Worm (Caenorhabditis elegans) whole organism, L3 larva: Measurements from ENCODE around the gene F19F10.3.
A peak's percentile ranks its signal among the peaks of the same experiment; 100 is the strongest.

Source experiments
- R02D3.7 ChIP-seq: fragments of 150-350 bp; optimal IDR thresholded peaks from 2 replicates; lab custom pipeline; 2014; ENCODE audit warnings: missing biosample characterization, missing genetic modification characterization
- ZK546.5 ChIP-seq: sonication (generic microtip); optimal IDR thresholded peaks from 2 replicates; lab custom pipeline; 2017; ENCODE audit warnings: missing biosample characterization, missing genetic modification characterization
- aly-2 ChIP-seq: fragments of 150-350 bp; optimal IDR thresholded peaks from 2 replicates; lab custom pipeline; 2014; ENCODE audit warnings: missing biosample characterization, missing genetic modification characterization
- ama-1 ChIP-seq: fragments of 150-350 bp; optimal IDR thresholded peaks from 2 replicates; lab custom pipeline; 2018
- ceh-28 ChIP-seq: fragments of 150-350 bp; optimal IDR thresholded peaks from 2 replicates; lab custom pipeline; 2014; ENCODE audit warnings: missing biosample characterization, missing genetic modification reagents, missing genetic modification characterization
- ceh-82 ChIP-seq: fragments of 150-350 bp; optimal IDR thresholded peaks from 2 replicates; lab custom pipeline; 2014; ENCODE audit warnings: missing biosample characterization, missing genetic modification characterization
- daf-12 ChIP-seq: fragments of 150-350 bp; optimal IDR thresholded peaks from 2 replicates; lab custom pipeline; 2014; ENCODE audit warnings: missing biosample characterization, missing genetic modification reagents, missing genetic modification characterization
- egl-5 ChIP-seq: fragments of 150-350 bp; optimal IDR thresholded peaks from 2 replicates; lab custom pipeline; 2017; ENCODE audit warnings: missing biosample characterization, missing genetic modification reagents, missing genetic modification characterization, inconsistent platforms
- elt-1 ChIP-seq: fragments of 150-350 bp; optimal IDR thresholded peaks from 2 replicates; lab custom pipeline; 2014; ENCODE audit warnings: missing biosample characterization, missing genetic modification characterization
- elt-2 ChIP-seq: sonication (generic microtip); optimal IDR thresholded peaks from 2 replicates; lab custom pipeline; 2016; ENCODE audit warnings: missing genetic modification reagents, mild to moderate bottlenecking, missing genetic modification characterization, missing compliant biosample characterization
- elt-3 ChIP-seq, 3 experiments: fragments of 150-350 bp in 1 of 3; sonication (generic microtip) in 2 of 3; optimal IDR thresholded peaks; 2 replicates in 2 of 3; 4 replicates in 1 of 3; lab custom pipeline; 2014 to 2017; ENCODE audit warnings: missing biosample characterization in 3 of 3, missing genetic modification characterization in 3 of 3
- fkh-10 ChIP-seq: sonication (generic microtip); optimal IDR thresholded peaks from 2 replicates; lab custom pipeline; 2017; ENCODE audit warnings: missing biosample characterization, missing genetic modification reagents, missing genetic modification characterization
- fkh-2 ChIP-seq: fragments of 150-350 bp; optimal IDR thresholded peaks from 2 replicates; lab custom pipeline; 2014; ENCODE audit warnings: missing biosample characterization, missing genetic modification reagents, missing genetic modification characterization
- fos-1 ChIP-seq: fragments of 150-350 bp; optimal IDR thresholded peaks from 2 replicates; lab custom pipeline; 2014; ENCODE audit warnings: missing biosample characterization, missing genetic modification characterization
- hmg-11 ChIP-seq: sonication (generic microtip); optimal IDR thresholded peaks from 2 replicates; lab custom pipeline; 2016; ENCODE audit warnings: missing genetic modification characterization, missing compliant biosample characterization
- jun-1 ChIP-seq: fragments of 150-350 bp; optimal IDR thresholded peaks from 2 replicates; lab custom pipeline; 2014; ENCODE audit warnings: missing biosample characterization, missing genetic modification reagents, missing genetic modification characterization
- lin-15B ChIP-seq: fragments of 150-350 bp; optimal IDR thresholded peaks from 2 replicates; lab custom pipeline; 2014; ENCODE audit warnings: missing biosample characterization, missing genetic modification characterization
- lin-39 ChIP-seq: fragments of 150-350 bp; optimal IDR thresholded peaks from 2 replicates; lab custom pipeline; 2018; ENCODE audit warnings: missing biosample characterization, missing genetic modification reagents, missing genetic modification characterization
- lsy-12 ChIP-seq: sonication (generic microtip); optimal IDR thresholded peaks from 2 replicates; lab custom pipeline; 2016; ENCODE audit warnings: mild to moderate bottlenecking, missing genetic modification characterization, missing compliant biosample characterization
- mdl-1 ChIP-seq: fragments of 150-350 bp; optimal IDR thresholded peaks from 2 replicates; lab custom pipeline; 2014; ENCODE audit warnings: missing biosample characterization, missing genetic modification characterization
- mml-1 ChIP-seq: fragments of 150-350 bp; sonication (generic microtip); optimal IDR thresholded peaks from 3 replicates; lab custom pipeline; 2014; ENCODE audit warnings: missing biosample characterization, missing genetic modification characterization
- nfya-1 ChIP-seq: sonication (generic microtip); optimal IDR thresholded peaks from 2 replicates; lab custom pipeline; 2017; ENCODE audit warnings: missing genetic modification characterization, mild to moderate bottlenecking, missing compliant biosample characterization, antibody characterized with exemption, moderate library complexity; ENCODE audit not compliant: insufficient read depth
- nhr-11 ChIP-seq: fragments of 150-350 bp; optimal IDR thresholded peaks from 2 replicates; lab custom pipeline; 2014; ENCODE audit warnings: missing biosample characterization, missing genetic modification characterization
- nhr-23 ChIP-seq: fragments of 150-350 bp; optimal IDR thresholded peaks from 2 replicates; lab custom pipeline; 2014; ENCODE audit warnings: missing biosample characterization, missing genetic modification reagents, missing genetic modification characterization
- nhr-25 ChIP-seq: sonication (generic microtip); optimal IDR thresholded peaks from 2 replicates; lab custom pipeline; 2017; ENCODE audit warnings: missing biosample characterization, missing genetic modification characterization
- nhr-43 ChIP-seq: sonication (generic microtip); optimal IDR thresholded peaks from 2 replicates; lab custom pipeline; 2016; ENCODE audit warnings: mild to moderate bottlenecking, missing genetic modification characterization, missing compliant biosample characterization; ENCODE audit not compliant: poor library complexity, severe bottlenecking
- nhr-67 ChIP-seq: fragments of 150-350 bp; optimal IDR thresholded peaks from 2 replicates; lab custom pipeline; 2014; ENCODE audit warnings: missing biosample characterization, missing genetic modification characterization
- nhr-76 ChIP-seq: fragments of 150-350 bp; sonication (generic microtip); optimal IDR thresholded peaks from 5 replicates; lab custom pipeline; 2014; ENCODE audit warnings: missing biosample characterization, missing genetic modification characterization
- pha-4 ChIP-seq: fragments of 150-350 bp; optimal IDR thresholded peaks from 2 replicates; lab custom pipeline; 2014; ENCODE audit warnings: missing biosample characterization, missing genetic modification reagents, missing genetic modification characterization
- pqm-1 ChIP-seq: fragments of 150-350 bp; optimal IDR thresholded peaks from 2 replicates; lab custom pipeline; 2017; ENCODE audit warnings: missing biosample characterization, missing genetic modification characterization, inconsistent platforms
- skn-1 ChIP-seq: fragments of 150-350 bp; optimal IDR thresholded peaks from 2 replicates; lab custom pipeline; 2014; ENCODE audit warnings: missing biosample characterization, missing genetic modification characterization
- snpc-4 ChIP-seq: fragments of 150-350 bp; optimal IDR thresholded peaks from 2 replicates; lab custom pipeline; 2014; ENCODE audit warnings: missing biosample characterization, missing genetic modification characterization
- tbx-2 ChIP-seq: sonication (generic microtip); optimal IDR thresholded peaks from 2 replicates; lab custom pipeline; 2016; ENCODE audit warnings: mild to moderate bottlenecking, missing genetic modification characterization, missing compliant biosample characterization
- unc-39 ChIP-seq: sonication (generic microtip); optimal IDR thresholded peaks from 4 replicates; lab custom pipeline; 2017; ENCODE audit warnings: missing biosample characterization, missing genetic modification characterization
- zag-1 ChIP-seq: fragments of 150-350 bp; optimal IDR thresholded peaks from 2 replicates; lab custom pipeline; 2014; ENCODE audit warnings: missing biosample characterization, missing genetic modification characterization
- ztf-4 ChIP-seq: fragments of 150-350 bp; optimal IDR thresholded peaks from 2 replicates; lab custom pipeline; 2014; ENCODE audit warnings: missing biosample characterization, missing genetic modification characterization

Gene F19F10.3

ce11 chrV:7570955-7571354, 19.0 kb downstream of the F19F10.3 start, which contains the start of gene F19F10.14:
Gene F19F10.14 (minus strand): TSS chrV:7571055.
- TF ChIP-seq nhr-76 (tag; lab: Kevin White, UChicago) (no peak), elt-1 (no peak), pha-4 (tag; lab: Kevin White, UChicago) (no peak), ZK546.5 (tag; lab: Kevin White, UChicago) (no peak), ama-1 (lab: Kevin White, UChicago) (no peak), fkh-10 (GFP tag; lab: Kevin White, UChicago) (no peak), mml-1 (tag; lab: Kevin White, UChicago) (no peak)
- TF ChIP-seq, all 47 proteins: peak for 0

ce11 chrV:7575563-7575962, 23.6 kb downstream of the F19F10.3 start, which contains the start of the genes snu-66 and ints-9:
Gene snu-66 (minus strand): TSS chrV:7575670.
Gene ints-9 (plus strand): TSS chrV:7575802.
- peak; percentile 7 for TF ChIP-seq elt-2 (tag; lab: Kevin White, UChicago)
- no peak for TF ChIP-seq aly-2 (tag; lab: Kevin White, UChicago)
- TF ChIP-seq elt-3 (tag; optimal IDR thresholded peaks at IDR 0.05; lab: Kevin White, UChicago), result no peak
- TF ChIP-seq nhr-76 (tag; lab: Kevin White, UChicago), result no peak
- TF ChIP-seq tbx-2 (tag; lab: Kevin White, UChicago), result peak; percentile 7
- peak; percentile 76 for TF ChIP-seq nhr-23 (tag; lab: Kevin White, UChicago)
- TF ChIP-seq pha-4 (tag; lab: Kevin White, UChicago), result peak; percentile 67
- TF ChIP-seq lin-15B, result peak; percentile 77
- peak; percentile 11 for TF ChIP-seq R02D3.7 (tag; lab: Kevin White, UChicago)
- TF ChIP-seq snpc-4 (tag; lab: Kevin White, UChicago), result peak; percentile 83
- peak; percentile 14 for TF ChIP-seq jun-1
- TF ChIP-seq pqm-1, result no peak
- peak; percentile 38 for TF ChIP-seq nhr-25 (tag; lab: Kevin White, UChicago)
- peak; percentile 18 for TF ChIP-seq hmg-11 (tag; lab: Kevin White, UChicago)

- no peak for TF ChIP-seq lin-39
- TF ChIP-seq nhr-11 (tag; lab: Kevin White, UChicago), result no peak
- no peak for TF ChIP-seq ceh-82 (tag; lab: Kevin White, UChicago)
- peak; percentile 85 for TF ChIP-seq ceh-28
- TF ChIP-seq elt-1, result no peak
- TF ChIP-seq skn-1 (tag; lab: Kevin White, UChicago), result no peak
- no peak for TF ChIP-seq aly-2 (tag; lab: Kevin White, UChicago)
- TF ChIP-seq hmg-11 (tag; lab: Kevin White, UChicago), result peak; percentile 46
- no peak for TF ChIP-seq ama-1 (lab: Kevin White, UChicago)
- no peak for TF ChIP-seq ztf-4 (tag; lab: Kevin White, UChicago)
- no peak for TF ChIP-seq unc-39 (tag; lab: Kevin White, UChicago)
- no peak for TF ChIP-seq mdl-1 (tag; lab: Kevin White, UChicago)
- TF ChIP-seq tbx-2 (tag; lab: Kevin White, UChicago), result no peak
- TF ChIP-seq nhr-23 (tag; lab: Kevin White, UChicago), result peak; percentile 61
- TF ChIP-seq nhr-25 (tag; lab: Kevin White, UChicago), result peak; percentile 32
- no peak for TF ChIP-seq ZK546.5 (tag; lab: Kevin White, UChicago)
- no peak for TF ChIP-seq nhr-67 (tag; lab: Kevin White, UChicago)
- no peak for TF ChIP-seq fos-1 (tag; lab: Kevin White, UChicago)
- peak; percentile 31 for TF ChIP-seq R02D3.7 (tag; lab: Kevin White, UChicago)
- no peak for TF ChIP-seq nhr-76 (tag; lab: Kevin White, UChicago)
- peak; percentile 73 for TF ChIP-seq lin-15B
- TF ChIP-seq elt-2 (tag; lab: Kevin White, UChicago), result no peak
- TF ChIP-seq nfya-1 (tag; lab: Kevin White, UChicago), result peak; percentile 61
- no peak for TF ChIP-seq zag-1 (tag; lab: Kevin White, UChicago)
- TF ChIP-seq fkh-2 (tag; lab: Kevin White, UChicago), result no peak
- no peak for TF ChIP-seq lsy-12 (tag; lab: Kevin White, UChicago)
- TF ChIP-seq nhr-43 (tag; lab: Kevin White, UChicago), result no peak
- peak; percentile 23 for TF ChIP-seq pqm-1
- no peak for TF ChIP-seq jun-1
- TF ChIP-seq snpc-4 (tag; lab: Kevin White, UChicago), result peak; percentile 45
- TF ChIP-seq daf-12 (tag; lab: Kevin White, UChicago), result no peak
- TF ChIP-seq mml-1 (tag; lab: Kevin White, UChicago), result no peak
- peak; percentile 18 for TF ChIP-seq egl-5
- TF ChIP-seq pha-4 (tag; lab: Kevin White, UChicago), result peak; percentile 69
These were observed 28.5 kb downstream of the F19F10.3 start, which contains the start of gene ets-6 for ce11 chrV:7580378-7580777. Gene ets-6 (minus strand): TSS chrV:7580546.
